Fruit fly (Drosophila melanogaster) Kc167 (cell line): Measurements from ENCODE around the gene CG7888.

Experiments
- Myc ChIP-seq: fragments of >200 bp; optimal IDR thresholded peaks from 2 replicates; lab custom pipeline; 2017; ENCODE audit warnings: missing external identifiers
- h ChIP-seq: fragments of >200 bp; optimal IDR thresholded peaks from 3 replicates; lab custom pipeline; 2018; ENCODE audit warnings: missing external identifiers

dm6 chr3L:11069764-11070163 lies 15.9 kb downstream of the CG7888 start, which contains the start of gene CG6310:
- TF ChIP-seq h (lab: Kevin White, UChicago) (no peak), Myc (lab: Kevin White, UChicago) (no peak)
